Fruit fly (Drosophila melanogaster): ENCODE data around the gene CG45101.
A peak's percentile ranks its signal among the peaks of the same experiment; 100 is the strongest.

CG45101 gene

dm6 chr3L:11064689-11065088 is at the start of gene CG45101, which contains the start of the genes CG32075 and SuUR (continued):
- TF ChIP-seq Oli (tag; optimal IDR thresholded peaks at IDR 0.05) (peak; percentile 82), CG13287 (GFP tag; IDR thresholded peaks at IDR 0.05; ENCODE audit: partially characterized antibody) (peak; percentile 49), Bteb2 (GFP tag; optimal IDR thresholded peaks at IDR 0.05) (peak; percentile 87), CG10565 (GFP tag; optimal IDR thresholded peaks at IDR 0.05) (no peak), tio (GFP tag; optimal IDR thresholded peaks at IDR 0.05) (peak; percentile 85), B-H2 (GFP tag; optimal IDR thresholded peaks at IDR 0.05) (peak; percentile 86), ftz-f1 (GFP tag; optimal IDR thresholded peaks at IDR 0.05) (peak; percentile 24), crol (GFP tag; IDR thresholded peaks at IDR 0.05) (no peak), CG2120 (GFP tag; optimal IDR thresholded peaks at IDR 0.05) (peak; percentile 96), CG3726 (GFP tag; IDR thresholded peaks at IDR 0.05) (peak; percentile 80; the same call in 2 of the 3 replicates), grau (tag; optimal IDR thresholded peaks at IDR 0.05) (peak; percentile 88), org-1 (GFP tag; optimal IDR thresholded peaks at IDR 0.05) (peak; percentile 69), tin (GFP tag; optimal IDR thresholded peaks at IDR 0.05) (peak; percentile 90), CG33213 (GFP tag; optimal IDR thresholded peaks at IDR 0.05) (peak; percentile 91), corto (GFP tag; optimal IDR thresholded peaks at IDR 0.05) (peak; percentile 59), sd (tag; optimal IDR thresholded peaks at IDR 0.05) (peak; percentile 87), ken (GFP tag; IDR thresholded peaks at IDR 0.05) (peak; percentile 89), CG8359 (GFP tag; optimal IDR thresholded peaks at IDR 0.05; ENCODE audit: borderline replicate concordance) (no peak), p53 (GFP tag; optimal IDR thresholded peaks at IDR 0.05) (peak; percentile 71), CG9817 (tag; optimal IDR thresholded peaks at IDR 0.05) (peak; percentile 88), Dll (GFP tag; IDR thresholded peaks at IDR 0.05; ENCODE audit: partially characterized antibody) (no peak), jing (GFP tag; optimal IDR thresholded peaks at IDR 0.05) (peak; percentile 67), CG2889 (GFP tag; IDR thresholded peaks at IDR 0.05) (peak; percentile 83), CG6791 (GFP tag; IDR thresholded peaks at IDR 0.05; ENCODE audit: partially characterized antibody) (no peak), CG4730 (GFP tag; IDR thresholded peaks at IDR 0.05) (peak; percentile 81), wdn (GFP tag; IDR thresholded peaks at IDR 0.05) (peak; percentile 62; the same call in 1 of the 2 replicates), tll (GFP tag; optimal IDR thresholded peaks at IDR 0.05) (peak in 1 of 2 experiments; percentile 30), CG10147 (GFP tag; optimal IDR thresholded peaks at IDR 0.05) (peak; percentile 67), en (GFP tag; optimal IDR thresholded peaks at IDR 0.05) (peak; percentile 18), CG2712 (tag; optimal IDR thresholded peaks at IDR 0.05) (peak; percentile 91), CG3995 (GFP tag; optimal IDR thresholded peaks at IDR 0.05) (peak; percentile 76), CG17385 (GFP tag; optimal IDR thresholded peaks at IDR 0.05) (peak; percentile 81), CG18619 (GFP tag; optimal IDR thresholded peaks at IDR 0.05) (peak; percentile 78), gcm (GFP tag; optimal IDR thresholded peaks at IDR 0.05) (peak; percentile 49), caup (GFP tag; optimal IDR thresholded peaks at IDR 0.05; ENCODE audit: severe bottlenecking) (peak; percentile 86), CG7271 (tag; optimal IDR thresholded peaks at IDR 0.05) (peak; percentile 58), chif (GFP tag; optimal IDR thresholded peaks at IDR 0.05) (peak; percentile 89 to 94), CG18764 (GFP tag; optimal IDR thresholded peaks at IDR 0.05) (peak; percentile 83), gce (GFP tag; IDR thresholded peaks at IDR 0.05) (no peak), CG9609 (GFP tag; optimal IDR thresholded peaks at IDR 0.05) (peak; percentile 91), exex (tag; optimal IDR thresholded peaks at IDR 0.05) (peak; percentile 51), CG12236 (GFP tag; optimal IDR thresholded peaks at IDR 0.05) (peak; percentile 64), mld (GFP tag; IDR thresholded peaks at IDR 0.05; ENCODE audit: partially characterized antibody) (no peak), gem (tag; optimal IDR thresholded peaks at IDR 0.05) (peak; percentile 92), emc (GFP tag; optimal IDR thresholded peaks at IDR 0.05) (peak; percentile 10), Mad (GFP tag; optimal IDR thresholded peaks at IDR 0.05) (peak; percentile 90), Hand (GFP tag; optimal IDR thresholded peaks at IDR 0.05) (no peak), ash1 (GFP tag; optimal IDR thresholded peaks at IDR 0.05) (no peak), CG13296 (GFP tag; optimal IDR thresholded peaks at IDR 0.05) (peak; percentile 79), zen (tag; optimal IDR thresholded peaks at IDR 0.05) (peak; percentile 83)

Data from whole organism, embryonic.